Worm (Caenorhabditis elegans) whole organism, late embryonic: ENCODE results near the gene nspg-8.

ENCODE experiments used
- C08G9.2 ChIP-seq: sonication (generic microtip); optimal IDR thresholded peaks from 2 replicates; lab custom pipeline; 2016; ENCODE audit warnings: mild to moderate bottlenecking, missing genetic modification characterization, moderate library complexity, missing compliant biosample characterization
- C38D4.7 ChIP-seq: fragments of 200-800 bp; sonication (Bioruptor generic); optimal IDR thresholded peaks from 2 replicates; lab custom pipeline; 2018; ENCODE audit warnings: mild to moderate bottlenecking, missing genetic modification characterization, moderate library complexity, missing compliant biosample characterization
- K09A11.1 ChIP-seq: sonication (generic microtip); optimal IDR thresholded peaks from 2 replicates; lab custom pipeline; 2017; ENCODE audit warnings: antibody characterized with exemption, mild to moderate bottlenecking, missing genetic modification characterization, missing compliant biosample characterization; ENCODE audit not compliant: insufficient read depth
- T23F11.4 ChIP-seq: fragments of 200-800 bp; sonication (Bioruptor generic); optimal IDR thresholded peaks from 2 replicates; lab custom pipeline; 2018; ENCODE audit warnings: mild to moderate bottlenecking, missing genetic modification characterization, missing compliant biosample characterization
- Y22D7AL.16 ChIP-seq: sonication (generic microtip); optimal IDR thresholded peaks from 2 replicates; lab custom pipeline; 2016; ENCODE audit warnings: missing genetic modification characterization, missing compliant biosample characterization
- ceh-24 ChIP-seq: sonication (generic microtip); optimal IDR thresholded peaks from 2 replicates; lab custom pipeline; 2016; ENCODE audit warnings: mild to moderate bottlenecking, missing genetic modification characterization, missing compliant biosample characterization
- ceh-30 ChIP-seq: fragments of 150-350 bp; optimal IDR thresholded peaks from 2 replicates; lab custom pipeline; 2014; ENCODE audit warnings: missing biosample characterization, missing genetic modification characterization
- ceh-31 ChIP-seq: sonication (generic microtip); optimal IDR thresholded peaks from 2 replicates; lab custom pipeline; 2016; ENCODE audit warnings: missing genetic modification characterization, missing compliant biosample characterization
- ceh-34 ChIP-seq: sonication (generic microtip); optimal IDR thresholded peaks from 2 replicates; lab custom pipeline; 2016; ENCODE audit warnings: mild to moderate bottlenecking, missing genetic modification characterization, missing compliant biosample characterization
- ceh-6 ChIP-seq: fragments of 200-800 bp; sonication (Bioruptor generic); optimal IDR thresholded peaks from 2 replicates; lab custom pipeline; 2018; ENCODE audit warnings: mild to moderate bottlenecking, missing genetic modification characterization, missing compliant biosample characterization
- che-1 ChIP-seq: sonication (generic microtip); optimal IDR thresholded peaks from 2 replicates; lab custom pipeline; 2016; ENCODE audit warnings: mild to moderate bottlenecking, missing genetic modification characterization, missing compliant biosample characterization
- dve-1 ChIP-seq: sonication (generic microtip); optimal IDR thresholded peaks from 2 replicates; lab custom pipeline; 2017; ENCODE audit warnings: antibody characterized with exemption, mild to moderate bottlenecking, missing genetic modification characterization, missing compliant biosample characterization
- elt-2 ChIP-seq: sonication (generic microtip); optimal IDR thresholded peaks from 2 replicates; lab custom pipeline; 2016; ENCODE audit warnings: missing genetic modification reagents, missing genetic modification characterization, missing compliant biosample characterization
- fax-1 ChIP-seq: sonication (generic microtip); optimal IDR thresholded peaks from 2 replicates; lab custom pipeline; 2016; ENCODE audit warnings: missing genotype, missing genetic modification characterization, missing compliant biosample characterization
- fkh-6 ChIP-seq: sonication (generic microtip); optimal IDR thresholded peaks from 2 replicates; lab custom pipeline; 2016; ENCODE audit warnings: missing genetic modification characterization, missing compliant biosample characterization
- gmeb-2 ChIP-seq: sonication (generic microtip); optimal IDR thresholded peaks from 2 replicates; lab custom pipeline; 2016; ENCODE audit warnings: missing genetic modification characterization, inconsistent platforms, missing compliant biosample characterization
- hlh-13 ChIP-seq: fragments of 200-800 bp; sonication (Bioruptor generic); optimal IDR thresholded peaks from 2 replicates; lab custom pipeline; 2018; ENCODE audit warnings: mild to moderate bottlenecking, missing genetic modification characterization, missing compliant biosample characterization
- hlh-8 ChIP-seq: sonication (generic microtip); optimal IDR thresholded peaks from 2 replicates; lab custom pipeline; 2016; ENCODE audit warnings: missing genotype, missing genetic modification characterization, missing compliant biosample characterization
- mec-3 ChIP-seq: sonication (generic microtip); optimal IDR thresholded peaks from 2 replicates; lab custom pipeline; 2016; ENCODE audit warnings: borderline replicate concordance, missing genetic modification characterization, missing compliant biosample characterization
- nfya-1 ChIP-seq: sonication (generic microtip); optimal IDR thresholded peaks from 2 replicates; lab custom pipeline; 2017; ENCODE audit warnings: missing genetic modification characterization, mild to moderate bottlenecking, missing compliant biosample characterization, antibody characterized with exemption, moderate library complexity
- odd-2 ChIP-seq: sonication (generic microtip); optimal IDR thresholded peaks from 2 replicates; lab custom pipeline; 2017; ENCODE audit warnings: antibody characterized with exemption, mild to moderate bottlenecking, missing genetic modification characterization, missing compliant biosample characterization
- pax-1 ChIP-seq: fragments of 150-350 bp; optimal IDR thresholded peaks from 2 replicates; lab custom pipeline; 2014; ENCODE audit warnings: missing biosample characterization, missing genetic modification characterization
- pha-4 ChIP-seq: fragments of 150-350 bp; optimal IDR thresholded peaks from 2 replicates; lab custom pipeline; 2018; ENCODE audit warnings: missing biosample characterization, missing genetic modification reagents, missing genetic modification characterization
- pqm-1 ChIP-seq: sonication (generic microtip); optimal IDR thresholded peaks from 2 replicates; lab custom pipeline; 2016; ENCODE audit warnings: missing genetic modification characterization, missing compliant biosample characterization
- pros-1 ChIP-seq: fragments of 150-350 bp; optimal IDR thresholded peaks from 2 replicates; lab custom pipeline; 2014; ENCODE audit warnings: missing biosample characterization, missing genetic modification reagents, missing genetic modification characterization
- ref-2 ChIP-seq: sonication (generic microtip); optimal IDR thresholded peaks from 2 replicates; lab custom pipeline; 2016; ENCODE audit warnings: missing genetic modification characterization, missing compliant biosample characterization
- rnt-1 ChIP-seq: sonication (generic microtip); optimal IDR thresholded peaks from 2 replicates; lab custom pipeline; 2016; ENCODE audit warnings: missing genetic modification characterization, missing compliant biosample characterization
- sdc-2 ChIP-seq: sonication (generic microtip); optimal IDR thresholded peaks from 2 replicates; lab custom pipeline; 2016; ENCODE audit warnings: missing genotype, missing genetic modification characterization, missing compliant biosample characterization
- sox-4 ChIP-seq: sonication (generic microtip); optimal IDR thresholded peaks from 2 replicates; lab custom pipeline; 2017; ENCODE audit warnings: mild to moderate bottlenecking, missing genetic modification characterization, inconsistent platforms, missing compliant biosample characterization
- syd-9 ChIP-seq: sonication (generic microtip); optimal IDR thresholded peaks from 2 replicates; lab custom pipeline; 2016; ENCODE audit warnings: mild to moderate bottlenecking, missing genetic modification characterization, moderate library complexity, missing compliant biosample characterization
- tbx-7 ChIP-seq: sonication (generic microtip); optimal IDR thresholded peaks from 2 replicates; lab custom pipeline; 2016; ENCODE audit warnings: missing genotype, missing genetic modification characterization, missing compliant biosample characterization
- ttx-3 ChIP-seq: sonication (generic microtip); optimal IDR thresholded peaks from 2 replicates; lab custom pipeline; 2016; ENCODE audit warnings: missing genetic modification reagents, missing genetic modification characterization, missing compliant biosample characterization
- unc-3 ChIP-seq, 2 experiments: fragments of 200-800 bp in 1 of 2; sonication (Bioruptor generic) in 1 of 2; sonication (generic microtip) in 1 of 2; conservative IDR thresholded peaks in 1 of 2; optimal IDR thresholded peaks in 1 of 2; 2 replicates each; pipeline versions ENCODE4 v1.3.6 to Lab custom; 2016 to 2022; ENCODE audit warnings: missing compliant biosample characterization in 2 of 2, missing genetic modification characterization in 2 of 2, missing genetic modification reagents in 1 of 2
- zip-5 ChIP-seq: sonication (generic microtip); optimal IDR thresholded peaks from 2 replicates; lab custom pipeline; 2016; ENCODE audit warnings: missing genetic modification characterization, missing compliant biosample characterization

nspg-8 gene

ce11 chrIII:1142798-1143197, 39.1 kb upstream of the nspg-8 start, which contains the start of gene smr-1 (continued):
- 0 out of 2 replicates have a peak, but pooled peaks have one; percentile 48 for TF ChIP-seq unc-3 (GFP tag; conservative IDR thresholded peaks at IDR 0.05; lab: Robert Waterston, UW)
- peak; percentile 21 for TF ChIP-seq unc-3 (tag; optimal IDR thresholded peaks at IDR 0.05; lab: Kevin White, UChicago)
- TF ChIP-seq ceh-30 (tag; lab: Kevin White, UChicago) = peak; percentile 54
- peak; percentile 47 for TF ChIP-seq ttx-3 (tag; lab: Kevin White, UChicago)
- peak; percentile 70 for TF ChIP-seq sox-4 (tag; lab: Kevin White, UChicago)
- peak; percentile 25 for TF ChIP-seq C38D4.7 (GFP tag; lab: Kevin White, UChicago)
- TF ChIP-seq pax-1 (tag; lab: Kevin White, UChicago) = no peak
- TF ChIP-seq rnt-1 (tag; lab: Kevin White, UChicago) = no peak

- TF ChIP-seq ceh-24 (tag; lab: Kevin White, UChicago) (no peak), sox-4 (tag; lab: Kevin White, UChicago) (no peak), fkh-6 (tag; lab: Kevin White, UChicago) (no peak), pqm-1 (tag; lab: Kevin White, UChicago) (no peak), che-1 (tag; lab: Kevin White, UChicago) (no peak)
These were observed 37.0 kb upstream of the nspg-8 start for ce11 chrIII:1144816-1145215.

ce11 chrIII:1147863-1148262, 34.0 kb upstream of the nspg-8 start:
- TF ChIP-seq tbx-7 (tag; lab: Kevin White, UChicago) (no peak), T23F11.4 (no peak)

- no peak for TF ChIP-seq ceh-31 (tag; lab: Kevin White, UChicago)
- no peak for TF ChIP-seq pha-4 (tag; lab: Kevin White, UChicago)
- no peak for TF ChIP-seq dve-1 (tag; lab: Kevin White, UChicago)
- TF ChIP-seq fkh-6 (tag; lab: Kevin White, UChicago) = no peak
- TF ChIP-seq fax-1 = no peak
- no peak for TF ChIP-seq hlh-13 (GFP tag; lab: Kevin White, UChicago)
- no peak for TF ChIP-seq zip-5
- no peak for TF ChIP-seq mec-3 (tag; lab: Kevin White, UChicago)
- TF ChIP-seq hlh-8 (tag; lab: Kevin White, UChicago) = no peak
- TF ChIP-seq T23F11.4 = no peak
- TF ChIP-seq rnt-1 (tag; lab: Kevin White, UChicago) = no peak
- no peak for TF ChIP-seq tbx-7 (tag; lab: Kevin White, UChicago)
- no peak for TF ChIP-seq pros-1 (tag; lab: Kevin White, UChicago)
- TF ChIP-seq nfya-1 = no peak
These were observed 32.4 kb upstream of the nspg-8 start for ce11 chrIII:1149472-1149871.

- TF ChIP-seq C08G9.2 (tag; lab: Kevin White, UChicago) (no peak), ceh-31 (tag; lab: Kevin White, UChicago) (no peak), odd-2 (tag; lab: Kevin White, UChicago) (no peak), unc-3 (GFP tag; conservative IDR thresholded peaks at IDR 0.05; lab: Robert Waterston, UW) (no peak), unc-3 (tag; optimal IDR thresholded peaks at IDR 0.05; lab: Kevin White, UChicago) (no peak), elt-2 (no peak), ceh-34 (no peak), ceh-6 (GFP tag; lab: Kevin White, UChicago) (no peak), pax-1 (tag; lab: Kevin White, UChicago) (no peak), K09A11.1 (tag; lab: Kevin White, UChicago) (no peak), hlh-13 (GFP tag; lab: Kevin White, UChicago) (no peak), rnt-1 (tag; lab: Kevin White, UChicago) (no peak), gmeb-2 (no peak), sdc-2 (tag; lab: Kevin White, UChicago) (no peak), fax-1 (no peak), zip-5 (no peak), Y22D7AL.16 (tag; lab: Kevin White, UChicago) (no peak), syd-9 (tag; lab: Kevin White, UChicago) (no peak), fkh-6 (tag; lab: Kevin White, UChicago) (no peak), ref-2 (no peak)
These were observed 30.2 kb upstream of the nspg-8 start, which contains the start of gene cdh-12 for ce11 chrIII:1151680-1152079. cdh-12 (plus strand) TSS chrIII:1152044.
